Worm (Caenorhabditis elegans): Measurements from ENCODE around the gene stdh-2.

ce11 chrV:16226581-16226980 lies 2.5 kb downstream of the stdh-2 start, which contains the start of gene F11A5.13:
- TF ChIP-seq ces-1 (GFP tag; optimal IDR thresholded peaks at IDR 0.05): no peak
- no peak for TF ChIP-seq tbx-8 (GFP tag; optimal IDR thresholded peaks at IDR 0.05)
- no peak for TF ChIP-seq lsy-2 (tag; optimal IDR thresholded peaks at IDR 0.05)
- TF ChIP-seq unc-62 (GFP tag; optimal IDR thresholded peaks at IDR 0.05): no peak
- TF ChIP-seq mls-2 (tag; optimal IDR thresholded peaks at IDR 0.05): no peak
- TF ChIP-seq nhr-237 (tag; optimal IDR thresholded peaks at IDR 0.05): no peak
- no peak for TF ChIP-seq elt-1 (tag; optimal IDR thresholded peaks at IDR 0.05; ENCODE audit: borderline replicate concordance, insufficient read depth)
- no peak for TF ChIP-seq nhr-28 (tag; optimal IDR thresholded peaks at IDR 0.05)
- no peak for TF ChIP-seq nhr-12 (tag; optimal IDR thresholded peaks at IDR 0.05)
- no peak for TF ChIP-seq blmp-1 (tag; optimal IDR thresholded peaks at IDR 0.05)
- TF ChIP-seq mep-1 (tag; optimal IDR thresholded peaks at IDR 0.05): no peak
